Fruit fly (Drosophila melanogaster): Measurements from ENCODE around the gene Oseg1.
A peak's percentile ranks its signal among the peaks of the same experiment; 100 is the strongest.

DNA sequence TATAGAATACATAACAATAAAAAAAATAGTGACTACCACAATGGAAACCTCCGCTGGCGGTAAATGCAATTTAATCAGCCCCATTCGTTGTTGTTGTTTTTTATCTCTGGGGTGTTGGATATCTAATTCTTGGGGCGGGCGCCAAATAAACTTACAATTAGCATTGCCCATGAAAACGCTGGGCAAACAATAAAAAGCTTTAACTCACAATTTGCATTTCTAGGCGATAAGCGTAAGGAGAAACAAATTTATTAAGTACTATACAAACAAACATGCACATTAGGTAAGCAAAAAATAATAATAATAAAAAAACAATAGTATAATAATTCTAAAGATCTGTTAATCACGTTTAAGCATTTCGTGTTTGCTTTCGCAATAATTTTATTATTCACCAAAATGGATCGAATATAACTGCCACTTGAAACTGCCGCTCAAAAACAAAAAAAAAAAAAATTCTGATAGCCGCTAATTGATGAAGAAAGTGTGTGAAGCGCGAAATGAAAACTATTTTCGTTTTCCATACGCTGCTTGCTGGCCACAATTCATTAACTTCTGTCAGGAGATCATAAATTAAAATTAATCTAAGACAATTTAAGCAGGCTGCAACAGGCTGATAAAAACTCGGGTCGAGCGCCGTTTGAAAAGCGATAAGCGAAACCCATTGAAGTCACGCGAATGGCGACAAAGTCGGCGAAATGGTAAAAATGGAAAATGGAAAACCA, 35.3 kb upstream of the Oseg1 start:
- TF ChIP-seq kay (GFP tag; ENCODE audit: borderline replicate concordance) (peak; percentile 87), CG12768 (GFP tag; optimal IDR thresholded peaks at IDR 0.05) (peak; percentile 18)

Data from whole organism, adult.